Fruit fly (Drosophila melanogaster): ENCODE measurements around the gene mfrn.

DNA sequence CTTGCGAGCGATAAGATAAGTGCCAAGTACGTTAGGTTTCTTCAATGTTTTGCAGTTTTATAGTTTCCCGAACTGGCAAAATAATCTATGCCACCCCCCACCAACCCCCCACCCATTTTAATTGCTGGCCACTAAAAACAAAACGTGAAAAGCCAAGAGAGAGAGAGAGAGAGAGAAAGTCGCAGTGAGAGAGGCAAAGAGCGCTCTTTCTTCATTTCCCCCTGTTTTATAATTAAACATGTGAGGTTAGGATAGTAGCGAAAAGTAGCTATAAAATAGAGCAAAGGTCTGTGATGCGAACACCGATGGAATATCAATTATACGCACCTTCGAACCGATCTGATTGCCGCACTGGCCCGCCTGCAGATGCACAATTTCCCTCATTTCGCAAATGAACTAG lies 40.0 kb upstream of the mfrn start:
- TF ChIP-seq Ada2b (GFP tag; IDR thresholded peaks at IDR 0.05) = no peak
- TF ChIP-seq Hr3 (GFP tag; optimal IDR thresholded peaks at IDR 0.05) = no peak

All from whole organism, embryonic.